Fruit fly (Drosophila melanogaster) whole organism, embryonic: Measurements from ENCODE around the gene Syx4.
A peak's percentile ranks its signal among the peaks of the same experiment; 100 is the strongest.

Source experiments
- Awh ChIP-seq: fragments of 200-800 bp; sonication (Bioruptor generic); IDR thresholded peaks from 2 replicates; pipeline ENCODE4, ENCODE4 v1.3.6; 2022; ENCODE audit warnings: missing biosample characterization, missing genetic modification characterization
- Bgb ChIP-seq: fragments of 200-800 bp; sonication (Bioruptor generic); IDR thresholded peaks from 2 replicates; pipeline ENCODE4 v1.3.6; 2022; ENCODE audit warnings: missing biosample characterization, missing genetic modification characterization; ENCODE audit not compliant: partially characterized antibody
- CG10366 ChIP-seq: fragments of 200-800 bp; sonication (Bioruptor generic); IDR thresholded peaks from 2 replicates; pipeline ENCODE4 v1.3.6; 2022; ENCODE audit warnings: missing biosample characterization, missing genetic modification characterization
- CG11398 ChIP-seq: fragments of 200-800 bp; sonication (Bioruptor generic); optimal IDR thresholded peaks from 2 replicates; lab custom pipeline; 2016; ENCODE audit warnings: missing biosample characterization, missing genetic modification characterization
- CG11695 ChIP-seq: fragments of 200-800 bp; sonication (Bioruptor generic); IDR thresholded peaks from 3 replicates; pipeline ENCODE4 v1.3.6; 2022; ENCODE audit warnings: missing biosample characterization, missing genetic modification characterization
- CG11696 ChIP-seq: fragments of 200-800 bp; sonication (Bioruptor generic); IDR thresholded peaks from 2 replicates; pipeline ENCODE4 v1.3.6; 2022; ENCODE audit warnings: missing biosample characterization, missing genetic modification characterization
- CG11723 ChIP-seq: fragments of 200-800 bp; sonication (Bioruptor generic); optimal IDR thresholded peaks from 2 replicates; lab custom pipeline; 2017; ENCODE audit warnings: missing biosample characterization, mild to moderate bottlenecking, missing genetic modification characterization
- CG14050 ChIP-seq: fragments of 200-800 bp; sonication (Bioruptor generic); IDR thresholded peaks from 3 replicates; pipeline ENCODE4 v1.3.6; 2022; ENCODE audit warnings: missing biosample characterization, missing genetic modification characterization
- CG16779 ChIP-seq: fragments of 200-800 bp; sonication (Bioruptor generic); IDR thresholded peaks from 2 replicates; pipeline ENCODE4 v1.3.6; 2022; ENCODE audit warnings: missing biosample characterization, missing genetic modification characterization
- CG17612 ChIP-seq: fragments of 200-800 bp; sonication (Bioruptor generic); IDR thresholded peaks from 2 replicates; pipeline ENCODE4 v1.3.6; 2022; ENCODE audit warnings: missing biosample characterization, missing genetic modification characterization
- CG1792 ChIP-seq: fragments of 200-800 bp; sonication (Bioruptor generic); optimal IDR thresholded peaks from 2 replicates; lab custom pipeline; 2016; ENCODE audit warnings: missing biosample characterization, missing genetic modification characterization
- CG32767 ChIP-seq: fragments of 200-800 bp; sonication (Bioruptor generic); IDR thresholded peaks from 2 replicates; pipeline ENCODE4 v1.3.6; 2022; ENCODE audit warnings: missing biosample characterization, missing genetic modification characterization
- CG32772 ChIP-seq: fragments of 200-800 bp; sonication (Bioruptor generic); IDR thresholded peaks from 2 replicates; pipeline ENCODE4 v1.3.6; 2022; ENCODE audit warnings: missing biosample characterization, missing genetic modification characterization
- CG3281 ChIP-seq: fragments of 200-800 bp; sonication (Bioruptor generic); optimal IDR thresholded peaks from 3 replicates; lab custom pipeline; 2017; ENCODE audit warnings: missing biosample characterization, mild to moderate bottlenecking, missing genetic modification characterization
- CG34376 ChIP-seq: fragments of 200-800 bp; sonication (Bioruptor generic); optimal IDR thresholded peaks from 2 replicates; lab custom pipeline; 2018; ENCODE audit warnings: missing biosample characterization, mild to moderate bottlenecking, missing genetic modification characterization
- CG6813 ChIP-seq: fragments of 200-800 bp; sonication (Bioruptor generic); optimal IDR thresholded peaks from 2 replicates; lab custom pipeline; 2017; ENCODE audit warnings: missing biosample characterization, missing genetic modification characterization, mild to moderate bottlenecking, moderate library complexity, missing genetic modification reagents
- CG7839 ChIP-seq: fragments of 200-800 bp; sonication (Bioruptor generic); optimal IDR thresholded peaks from 3 replicates; lab custom pipeline; 2018; ENCODE audit warnings: missing biosample characterization, mild to moderate bottlenecking, missing genetic modification characterization, moderate library complexity
- CG9609 ChIP-seq: fragments of 200-800 bp; sonication (Bioruptor generic); optimal IDR thresholded peaks from 3 replicates; lab custom pipeline; 2016; ENCODE audit warnings: missing biosample characterization, missing genetic modification characterization
- CG9797 ChIP-seq: fragments of 200-800 bp; sonication (Bioruptor generic); optimal IDR thresholded peaks from 3 replicates; lab custom pipeline; 2018; ENCODE audit warnings: missing biosample characterization, mild to moderate bottlenecking, missing genetic modification characterization
- Camta ChIP-seq: fragments of 200-800 bp; sonication (Bioruptor generic); optimal IDR thresholded peaks from 2 replicates; lab custom pipeline; 2016; ENCODE audit warnings: missing biosample characterization, missing genetic modification characterization
- Dad ChIP-seq: fragments of 200-800 bp; sonication (Bioruptor generic); optimal IDR thresholded peaks from 3 replicates; lab custom pipeline; 2016; ENCODE audit warnings: missing biosample characterization, missing genetic modification characterization
- E2f2 ChIP-seq: fragments of 200-800 bp; sonication (Bioruptor generic); IDR thresholded peaks from 2 replicates; pipeline ENCODE4 v1.3.6; 2022; ENCODE audit warnings: missing biosample characterization, missing genetic modification characterization
- Eip74EF ChIP-seq, 2 experiments: fragments of 200-800 bp in 1 of 2; fragments of >200 bp in 1 of 2; sonication (Bioruptor generic) in 1 of 2; optimal IDR thresholded peaks; 2 replicates each; lab custom pipeline; 2017 to 2019; ENCODE audit warnings: missing biosample characterization in 2 of 2, missing genetic modification characterization in 2 of 2, mild to moderate bottlenecking in 1 of 2, moderate library complexity in 1 of 2
- Hey ChIP-seq: fragments of 200-800 bp; sonication (Bioruptor generic); optimal IDR thresholded peaks from 3 replicates; lab custom pipeline; 2018; ENCODE audit warnings: missing biosample characterization, mild to moderate bottlenecking, missing genetic modification characterization
- Med ChIP-seq: fragments of 200-800 bp; sonication (Bioruptor generic); peaks from one replicate; lab custom pipeline; 2016; ENCODE audit warnings: missing biosample characterization, missing genetic modification characterization, mild to moderate bottlenecking, inconsistent platforms, moderate library complexity
- Meics ChIP-seq: fragments of 200-800 bp; sonication (Bioruptor generic); optimal IDR thresholded peaks from 2 replicates; lab custom pipeline; 2017; ENCODE audit warnings: missing biosample characterization, mild to moderate bottlenecking, missing genetic modification characterization
- NK7.1 ChIP-seq: fragments of 200-800 bp; sonication (Bioruptor generic); optimal IDR thresholded peaks from 3 replicates; lab custom pipeline; 2016; ENCODE audit warnings: missing biosample characterization, missing genetic modification characterization
- Poxn ChIP-seq: fragments of 200-800 bp; sonication (Bioruptor generic); IDR thresholded peaks from 2 replicates; pipeline ENCODE4 v1.3.6; 2022; ENCODE audit warnings: missing biosample characterization, missing genetic modification characterization
- Scr ChIP-seq: fragments of 200-800 bp; sonication (Bioruptor generic); IDR thresholded peaks from 2 replicates; pipeline ENCODE4 v1.3.6; 2022; ENCODE audit warnings: missing biosample characterization, missing genetic modification characterization; ENCODE audit not compliant: partially characterized antibody
- Spps ChIP-seq: fragments of 200-800 bp; sonication (Bioruptor generic); optimal IDR thresholded peaks from 2 replicates; lab custom pipeline; 2018; ENCODE audit warnings: missing biosample characterization, mild to moderate bottlenecking, missing genetic modification characterization
- bigmax ChIP-seq: fragments of 200-800 bp; sonication (Bioruptor generic); optimal IDR thresholded peaks from 2 replicates; lab custom pipeline; 2018; ENCODE audit warnings: missing biosample characterization, mild to moderate bottlenecking, missing genetic modification characterization
- caup ChIP-seq: fragments of 200-800 bp; sonication (Bioruptor generic); optimal IDR thresholded peaks from 3 replicates; lab custom pipeline; 2017; ENCODE audit warnings: missing biosample characterization, mild to moderate bottlenecking, missing genetic modification characterization, moderate library complexity; ENCODE audit not compliant: severe bottlenecking
- chif ChIP-seq, 2 experiments: fragments of 200-800 bp; sonication (Bioruptor generic); optimal IDR thresholded peaks; 3 replicates each; lab custom pipeline; 2016; ENCODE audit warnings: missing biosample characterization in 2 of 2, missing genetic modification characterization in 2 of 2
- emc ChIP-seq: fragments of 200-800 bp; sonication (Bioruptor generic); optimal IDR thresholded peaks from 2 replicates; lab custom pipeline; 2016; ENCODE audit warnings: missing biosample characterization, missing genetic modification characterization
- ewg ChIP-seq: fragments of 200-800 bp; sonication (Bioruptor generic); optimal IDR thresholded peaks from 3 replicates; lab custom pipeline; 2017; ENCODE audit warnings: mild to moderate bottlenecking, missing biosample characterization, missing genetic modification reagents, missing genetic modification characterization
- eyg ChIP-seq: fragments of 200-800 bp; sonication (Bioruptor generic); optimal IDR thresholded peaks from 3 replicates; lab custom pipeline; 2016; ENCODE audit warnings: missing biosample characterization, missing genetic modification characterization
- ftz-f1 ChIP-seq: fragments of 200-800 bp; sonication (Bioruptor generic); optimal IDR thresholded peaks from 2 replicates; lab custom pipeline; 2016; ENCODE audit warnings: missing biosample characterization, missing genetic modification characterization
- gcm2 ChIP-seq: fragments of 200-800 bp; sonication (Bioruptor generic); optimal IDR thresholded peaks from 2 replicates; lab custom pipeline; 2016; ENCODE audit warnings: missing biosample characterization, missing genetic modification characterization
- gfzf ChIP-seq: fragments of 200-800 bp; sonication (Bioruptor generic); optimal IDR thresholded peaks from 2 replicates; lab custom pipeline; 2016; ENCODE audit warnings: missing biosample characterization, mild to moderate bottlenecking, missing genetic modification characterization, moderate library complexity
- ind ChIP-seq: fragments of 200-800 bp; sonication (Bioruptor generic); optimal IDR thresholded peaks from 3 replicates; lab custom pipeline; 2016; ENCODE audit warnings: missing biosample characterization, missing genetic modification characterization
- inv ChIP-seq: fragments of 200-800 bp; sonication (Bioruptor generic); IDR thresholded peaks from 2 replicates; pipeline ENCODE4 v1.3.6; 2022; ENCODE audit warnings: missing biosample characterization, missing genetic modification characterization; ENCODE audit not compliant: partially characterized antibody
- p53 ChIP-seq: fragments of 200-800 bp; sonication (Bioruptor generic); optimal IDR thresholded peaks from 2 replicates; lab custom pipeline; 2016; ENCODE audit warnings: missing biosample characterization, missing genetic modification characterization
- pho ChIP-seq: fragments of 200-800 bp; sonication (Bioruptor generic); optimal IDR thresholded peaks from 2 replicates; lab custom pipeline; 2016; ENCODE audit warnings: missing biosample characterization, missing genetic modification characterization
- phol ChIP-seq: fragments of 200-800 bp; sonication (Bioruptor generic); optimal IDR thresholded peaks from 3 replicates; lab custom pipeline; 2018; ENCODE audit warnings: missing biosample characterization, mild to moderate bottlenecking, missing genetic modification characterization, moderate library complexity
- prd ChIP-seq, 3 experiments: fragments of >200 bp in 2 of 3; fragments of 200-800 bp in 1 of 3; sonication (Bioruptor generic) in 1 of 3; optimal IDR thresholded peaks in 2 of 3; IDR thresholded peaks in 1 of 3; 2 replicates in 2 of 3; 3 replicates in 1 of 3; pipeline versions ENCODE4 v1.3.6 to Lab custom; 2017 to 2022; ENCODE audit warnings: missing biosample characterization in 1 of 3, missing genetic modification characterization in 1 of 3
- psq ChIP-seq: fragments of 200-800 bp; sonication (Bioruptor generic); optimal IDR thresholded peaks from 2 replicates; lab custom pipeline; 2017; ENCODE audit warnings: missing biosample characterization, missing genetic modification characterization
- ranshi ChIP-seq: fragments of 200-800 bp; sonication (Bioruptor generic); IDR thresholded peaks from 2 replicates; pipeline ENCODE4 v1.3.6; 2022; ENCODE audit warnings: missing biosample characterization, missing genetic modification characterization
- repo ChIP-seq: fragments of 200-800 bp; sonication (Bioruptor generic); optimal IDR thresholded peaks from 2 replicates; lab custom pipeline; 2016; ENCODE audit warnings: missing biosample characterization, missing genetic modification characterization
- row ChIP-seq: fragments of 200-800 bp; sonication (Bioruptor generic); IDR thresholded peaks from 3 replicates; pipeline ENCODE4 v1.3.6; 2022; ENCODE audit warnings: missing biosample characterization, missing genetic modification characterization
- tio ChIP-seq: fragments of 200-800 bp; sonication (Bioruptor generic); optimal IDR thresholded peaks from 2 replicates; lab custom pipeline; 2017; ENCODE audit warnings: missing biosample characterization, missing genetic modification characterization, inconsistent platforms
- zfh2 ChIP-seq: fragments of 200-800 bp; sonication (Bioruptor generic); optimal IDR thresholded peaks from 2 replicates; lab custom pipeline; 2016; ENCODE audit warnings: missing biosample characterization, missing genetic modification characterization

The Syx4 gene

DNA sequence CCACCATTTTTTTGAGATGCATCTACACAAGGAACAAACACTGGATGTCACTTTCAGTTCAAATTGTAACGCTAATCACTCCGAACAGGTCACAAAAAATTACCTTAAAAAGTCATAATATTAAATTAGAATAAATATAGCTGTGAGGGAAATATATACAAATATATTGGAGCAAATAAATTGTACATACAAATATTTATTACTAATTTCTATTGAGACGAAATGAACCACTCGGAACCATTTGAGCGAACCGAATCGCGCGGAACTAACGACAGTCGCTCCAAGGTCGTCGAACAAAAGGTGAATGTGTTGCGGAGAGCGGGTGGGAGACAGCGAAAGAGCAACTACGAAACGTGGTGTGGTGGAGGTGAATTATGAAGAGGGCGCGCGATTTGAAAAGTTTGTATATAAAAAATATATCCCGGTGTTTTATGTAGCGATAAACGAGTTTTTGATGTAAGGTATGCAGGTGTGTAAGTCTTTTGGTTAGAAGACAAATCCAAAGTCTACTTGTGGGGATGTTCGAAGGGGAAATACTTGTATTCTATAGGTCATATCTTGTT is 46.3 kb upstream of the Syx4 start, which contains the start of gene CG32795 (continued):
- TF ChIP-seq phol (peak; percentile 40), bigmax (GFP tag; lab: Kevin White, UChicago) (peak; percentile 8), gcm2 (GFP tag; lab: Kevin White, UChicago) (no peak), row (GFP tag; lab: Robert Waterston, UW) (peak; percentile 89), ranshi (no peak), CG9797 (no peak), Scr (GFP tag; lab: Robert Waterston, UW) (peak; percentile 30), psq (GFP tag; lab: Kevin White, UChicago) (no peak), CG10366 (GFP tag; lab: Robert Waterston, UW) (no peak), ewg (GFP tag; lab: Kevin White, UChicago) (no peak), CG11695 (GFP tag; lab: Robert Waterston, UW) (no peak), Dad (GFP tag; lab: Kevin White, UChicago) (no peak), Camta (GFP tag; lab: Kevin White, UChicago) (no peak), tio (no peak), inv (GFP tag; lab: Robert Waterston, UW) (no peak; the same call in 1 of the 2 replicates), CG17612 (GFP tag; lab: Robert Waterston, UW) (no peak), CG11696 (GFP tag; lab: Robert Waterston, UW) (no peak), CG34376 (GFP tag; lab: Kevin White, UChicago) (no peak), Bgb (GFP tag; lab: Robert Waterston, UW) (no peak; the same call in 1 of the 2 replicates), ftz-f1 (peak; percentile 100), CG6813 (GFP tag; lab: Kevin White, UChicago) (peak; percentile 7), CG16779 (GFP tag; lab: Robert Waterston, UW) (no peak), emc (GFP tag; lab: Kevin White, UChicago) (no peak), E2f2 (GFP tag; lab: Robert Waterston, UW) (peak; percentile 93), CG1792 (GFP tag; lab: Kevin White, UChicago) (no peak), ind (GFP tag; lab: Kevin White, UChicago) (no peak), Awh (GFP tag; lab: Robert Waterston, UW) (no peak), gfzf (GFP tag; lab: Kevin White, UChicago) (no peak), Meics (GFP tag; lab: Kevin White, UChicago) (no peak), pho (GFP tag; lab: Kevin White, UChicago) (no peak), caup (GFP tag; lab: Kevin White, UChicago) (no peak), CG14050 (GFP tag; lab: Robert Waterston, UW) (no peak), CG3281 (GFP tag; lab: Kevin White, UChicago) (no peak), NK7.1 (GFP tag; lab: Kevin White, UChicago) (no peak), zfh2 (GFP tag; lab: Kevin White, UChicago) (no peak), CG32767 (no peak), Eip74EF (GFP tag; optimal IDR thresholded peaks at IDR 0.05; lab: Kevin White, UChicago) (peak in 1 of 2 experiments; percentile 63), CG11723 (GFP tag; lab: Kevin White, UChicago) (no peak), repo (GFP tag; lab: Kevin White, UChicago) (no peak), CG7839 (tag; lab: Kevin White, UChicago) (no peak), eyg (GFP tag; lab: Kevin White, UChicago) (no peak), CG9609 (no peak), Med (GFP tag; lab: Kevin White, UChicago) (peak; percentile 47), CG11398 (GFP tag; lab: Kevin White, UChicago) (no peak), p53 (GFP tag; lab: Kevin White, UChicago) (no peak), Hey (tag; lab: Kevin White, UChicago) (no peak), CG32772 (no peak), chif (GFP tag; optimal IDR thresholded peaks at IDR 0.05; lab: Kevin White, UChicago) (no peak), Poxn (no peak), prd (optimal IDR thresholded peaks at IDR 0.05; lab: Kevin White, UChicago) (no peak), prd (GFP tag; IDR thresholded peaks at IDR 0.05; lab: Robert Waterston, UW) (no peak), Spps (no peak)
